Fruit fly (Drosophila melanogaster) whole organism, embryonic: Measurements from ENCODE around the gene CG44001.

ENCODE experiments used
- CG11456 ChIP-seq: fragments of 200-800 bp; sonication (Bioruptor generic); IDR thresholded peaks from 3 replicates; pipeline ENCODE4 v1.3.6; 2022; ENCODE audit warnings: missing biosample characterization, missing genetic modification characterization
- CG11504 ChIP-seq: fragments of 200-800 bp; sonication (Bioruptor generic); optimal IDR thresholded peaks from 3 replicates; lab custom pipeline; 2019; ENCODE audit warnings: missing biosample characterization, mild to moderate bottlenecking, missing genetic modification characterization, moderate library complexity
- CG12155 ChIP-seq: fragments of 200-800 bp; sonication (Bioruptor generic); optimal IDR thresholded peaks from 3 replicates; lab custom pipeline; 2016; ENCODE audit warnings: missing biosample characterization, missing genetic modification characterization
- CG13287 ChIP-seq: fragments of 200-800 bp; sonication (Bioruptor generic); IDR thresholded peaks from 2 replicates; pipeline ENCODE4 v1.3.6; 2022; ENCODE audit warnings: missing biosample characterization, missing genetic modification characterization; ENCODE audit not compliant: partially characterized antibody
- CG17802 ChIP-seq: fragments of 200-800 bp; sonication (Bioruptor generic); optimal IDR thresholded peaks from 2 replicates; lab custom pipeline; 2018; ENCODE audit warnings: missing biosample characterization, mild to moderate bottlenecking, missing genetic modification characterization, moderate library complexity
- CG18262 ChIP-seq: fragments of 200-800 bp; optimal IDR thresholded peaks from 3 replicates; lab custom pipeline; 2019; ENCODE audit warnings: missing biosample characterization, mild to moderate bottlenecking, missing genetic modification characterization, moderate library complexity
- CG18599 ChIP-seq: fragments of 200-800 bp; sonication (Bioruptor generic); optimal IDR thresholded peaks from 3 replicates; lab custom pipeline; 2017; ENCODE audit warnings: missing biosample characterization, missing genetic modification characterization, mild to moderate bottlenecking, moderate library complexity, missing genetic modification reagents
- CG31224 ChIP-seq: fragments of 200-800 bp; sonication (Bioruptor generic); IDR thresholded peaks from 2 replicates; pipeline ENCODE4 v1.3.6; 2022; ENCODE audit warnings: missing biosample characterization, missing genetic modification characterization
- CG32767 ChIP-seq: fragments of 200-800 bp; sonication (Bioruptor generic); IDR thresholded peaks from 2 replicates; pipeline ENCODE4 v1.3.6; 2022; ENCODE audit warnings: missing biosample characterization, missing genetic modification characterization
- CG32772 ChIP-seq: fragments of 200-800 bp; sonication (Bioruptor generic); IDR thresholded peaks from 2 replicates; pipeline ENCODE4 v1.3.6; 2022; ENCODE audit warnings: missing biosample characterization, missing genetic modification characterization
- CG34422 ChIP-seq: fragments of 200-800 bp; sonication (Bioruptor generic); IDR thresholded peaks from 3 replicates; pipeline ENCODE4 v1.3.6; 2022; ENCODE audit warnings: missing biosample characterization, missing genetic modification characterization
- CG6689 ChIP-seq: fragments of 200-800 bp; sonication (Bioruptor generic); IDR thresholded peaks from 2 replicates; pipeline ENCODE4 v1.3.6; 2022; ENCODE audit warnings: missing biosample characterization, missing genetic modification characterization
- CG6765 ChIP-seq: fragments of 200-800 bp; sonication (Bioruptor generic); optimal IDR thresholded peaks from 3 replicates; lab custom pipeline; 2017; ENCODE audit warnings: missing biosample characterization, mild to moderate bottlenecking, missing genetic modification characterization
- CG6813 ChIP-seq: fragments of 200-800 bp; sonication (Bioruptor generic); optimal IDR thresholded peaks from 2 replicates; lab custom pipeline; 2017; ENCODE audit warnings: missing biosample characterization, missing genetic modification characterization, mild to moderate bottlenecking, moderate library complexity, missing genetic modification reagents
- CG7839 ChIP-seq: fragments of 200-800 bp; sonication (Bioruptor generic); optimal IDR thresholded peaks from 3 replicates; lab custom pipeline; 2018; ENCODE audit warnings: missing biosample characterization, mild to moderate bottlenecking, missing genetic modification characterization, moderate library complexity
- CG8944 ChIP-seq: fragments of 200-800 bp; sonication (Bioruptor generic); optimal IDR thresholded peaks from 3 replicates; lab custom pipeline; 2016; ENCODE audit warnings: missing biosample characterization, missing genetic modification characterization
- CG9817 ChIP-seq: fragments of 200-800 bp; sonication (Bioruptor generic); optimal IDR thresholded peaks from 2 replicates; lab custom pipeline; 2018; ENCODE audit warnings: missing biosample characterization, mild to moderate bottlenecking, missing genetic modification characterization, moderate library complexity
- Chrac-16 ChIP-seq: fragments of 200-800 bp; sonication (Bioruptor generic); optimal IDR thresholded peaks from 3 replicates; lab custom pipeline; 2016; ENCODE audit warnings: missing biosample characterization, missing genetic modification characterization
- Drgx ChIP-seq: fragments of 200-800 bp; sonication (Bioruptor generic); IDR thresholded peaks from 2 replicates; pipeline ENCODE4 v1.3.6; 2022; ENCODE audit warnings: missing biosample characterization, missing genetic modification characterization
- Ets65A ChIP-seq: fragments of 200-800 bp; sonication (Bioruptor generic); peaks from one replicate; lab custom pipeline; 2016; ENCODE audit warnings: missing biosample characterization, missing genetic modification characterization
- Hey ChIP-seq: fragments of 200-800 bp; sonication (Bioruptor generic); optimal IDR thresholded peaks from 3 replicates; lab custom pipeline; 2018; ENCODE audit warnings: missing biosample characterization, mild to moderate bottlenecking, missing genetic modification characterization
- Oli ChIP-seq: fragments of 200-800 bp; sonication (Bioruptor generic); optimal IDR thresholded peaks from 2 replicates; lab custom pipeline; 2018; ENCODE audit warnings: missing biosample characterization, mild to moderate bottlenecking, missing genetic modification characterization, moderate library complexity
- Rx ChIP-seq: fragments of 200-800 bp; sonication (Bioruptor generic); IDR thresholded peaks from 2 replicates; pipeline ENCODE4 v1.3.6; 2022; ENCODE audit warnings: missing biosample characterization, missing genetic modification characterization
- Trl ChIP-seq, 3 experiments: fragments of >200 bp in 2 of 3; fragments of 200-800 bp in 1 of 3; sonication (Bioruptor generic) in 1 of 3; optimal IDR thresholded peaks; 2 replicates in 1 of 3; 3 replicates in 2 of 3; lab custom pipeline; 2016 to 2017; ENCODE audit warnings: missing biosample characterization in 1 of 3, missing genetic modification characterization in 1 of 3
- Xrp1 ChIP-seq: fragments of 200-800 bp; sonication (Bioruptor generic); IDR thresholded peaks from 2 replicates; pipeline ENCODE4 v1.3.6; 2022; ENCODE audit warnings: missing biosample characterization, missing genetic modification characterization
- abd-A ChIP-seq: fragments of 200-800 bp; sonication (Bioruptor generic); optimal IDR thresholded peaks from 3 replicates; lab custom pipeline; 2019; ENCODE audit warnings: missing biosample characterization, mild to moderate bottlenecking, missing genetic modification characterization, moderate library complexity
- al ChIP-seq: fragments of 200-800 bp; sonication (Bioruptor generic); IDR thresholded peaks from 2 replicates; pipeline ENCODE4 v1.3.6; 2022; ENCODE audit warnings: missing biosample characterization, missing genetic modification characterization
- cad ChIP-seq: fragments of >200 bp; optimal IDR thresholded peaks from 2 replicates; lab custom pipeline; 2017; ENCODE audit warnings: missing biosample characterization, missing genetic modification characterization
- crol ChIP-seq: fragments of 200-800 bp; sonication (Bioruptor generic); IDR thresholded peaks from 2 replicates; pipeline ENCODE4 v1.3.6; 2022; ENCODE audit warnings: missing biosample characterization, missing genetic modification characterization
- dpn ChIP-seq, 2 experiments: fragments of 200-800 bp; sonication (Bioruptor generic); optimal IDR thresholded peaks; 3 replicates each; lab custom pipeline; 2016; ENCODE audit warnings: missing biosample characterization in 2 of 2, missing genetic modification characterization in 2 of 2
- dysf ChIP-seq: fragments of 200-800 bp; sonication (Bioruptor generic); IDR thresholded peaks from 3 replicates; pipeline ENCODE4 v1.3.6; 2022; ENCODE audit warnings: missing biosample characterization, missing genetic modification characterization
- eyg ChIP-seq: fragments of 200-800 bp; sonication (Bioruptor generic); optimal IDR thresholded peaks from 3 replicates; lab custom pipeline; 2016; ENCODE audit warnings: missing biosample characterization, missing genetic modification characterization
- fd64A ChIP-seq: fragments of 200-800 bp; sonication (Bioruptor generic); optimal IDR thresholded peaks from 3 replicates; lab custom pipeline; 2018; ENCODE audit warnings: missing biosample characterization, mild to moderate bottlenecking, missing genetic modification characterization
- ind ChIP-seq: fragments of 200-800 bp; sonication (Bioruptor generic); optimal IDR thresholded peaks from 3 replicates; lab custom pipeline; 2016; ENCODE audit warnings: missing biosample characterization, missing genetic modification characterization
- lmd ChIP-seq: fragments of 200-800 bp; sonication (Bioruptor generic); IDR thresholded peaks from 2 replicates; pipeline ENCODE4 v1.3.6; 2022; ENCODE audit warnings: missing biosample characterization, missing genetic modification characterization
- luna ChIP-seq: fragments of 200-800 bp; sonication (Bioruptor generic); optimal IDR thresholded peaks from 2 replicates; lab custom pipeline; 2016; ENCODE audit warnings: missing biosample characterization, missing genetic modification characterization
- nmo ChIP-seq: fragments of 200-800 bp; sonication (Bioruptor generic); optimal IDR thresholded peaks from 2 replicates; lab custom pipeline; 2018; ENCODE audit warnings: missing biosample characterization, mild to moderate bottlenecking, missing genetic modification characterization, moderate library complexity
- pan ChIP-seq, 4 experiments: fragments of >200 bp in 3 of 4; fragments of 200-800 bp in 1 of 4; sonication (Bioruptor generic) in 1 of 4; optimal IDR thresholded peaks in 3 of 4; IDR thresholded peaks in 1 of 4; 2 replicates each; pipeline versions ENCODE4 v1.3.6 to Lab custom; 2017 to 2022; ENCODE audit warnings: missing biosample characterization in 2 of 4, missing genetic modification characterization in 2 of 4, mixed read lengths in 1 of 4
- phol ChIP-seq: fragments of 200-800 bp; sonication (Bioruptor generic); optimal IDR thresholded peaks from 3 replicates; lab custom pipeline; 2018; ENCODE audit warnings: missing biosample characterization, mild to moderate bottlenecking, missing genetic modification characterization, moderate library complexity
- ranshi ChIP-seq: fragments of 200-800 bp; sonication (Bioruptor generic); IDR thresholded peaks from 2 replicates; pipeline ENCODE4 v1.3.6; 2022; ENCODE audit warnings: missing biosample characterization, missing genetic modification characterization
- schlank ChIP-seq: fragments of 200-800 bp; sonication (Bioruptor generic); optimal IDR thresholded peaks from 2 replicates; lab custom pipeline; 2018; ENCODE audit warnings: missing biosample characterization, mild to moderate bottlenecking, missing genetic modification characterization
- sd ChIP-seq: fragments of 200-800 bp; sonication (Bioruptor generic); optimal IDR thresholded peaks from 3 replicates; lab custom pipeline; 2018; ENCODE audit warnings: missing biosample characterization, mild to moderate bottlenecking, missing genetic modification characterization, moderate library complexity
- sens ChIP-seq: fragments of 200-800 bp; sonication (Bioruptor generic); peaks from one replicate; lab custom pipeline; 2016; ENCODE audit warnings: missing biosample characterization, missing genetic modification characterization
- seq ChIP-seq: fragments of 200-800 bp; sonication (Bioruptor generic); IDR thresholded peaks from 2 replicates; pipeline ENCODE4 v1.3.6; 2022; ENCODE audit warnings: missing biosample characterization, missing genetic modification characterization
- slou ChIP-seq: fragments of 200-800 bp; sonication (Bioruptor generic); optimal IDR thresholded peaks from 3 replicates; lab custom pipeline; 2016; ENCODE audit warnings: missing biosample characterization, missing genetic modification characterization
- stc ChIP-seq: fragments of 200-800 bp; sonication (Bioruptor generic); IDR thresholded peaks from 2 replicates; pipeline ENCODE4 v1.3.6; 2022; ENCODE audit warnings: missing biosample characterization, missing genetic modification characterization
- trh ChIP-seq: fragments of 200-800 bp; sonication (Bioruptor generic); optimal IDR thresholded peaks from 2 replicates; lab custom pipeline; 2016; ENCODE audit warnings: missing biosample characterization, missing genetic modification characterization
- zfh2 ChIP-seq: fragments of 200-800 bp; sonication (Bioruptor generic); optimal IDR thresholded peaks from 2 replicates; lab custom pipeline; 2016; ENCODE audit warnings: missing biosample characterization, missing genetic modification characterization

Gene CG44001

dm6 chr2L:5043495-5044146 is 551 bp downstream of the CG44001 start (continued):
- TF ChIP-seq Hey = no peak
- TF ChIP-seq Drgx = peak; percentile 73
- TF ChIP-seq Rx (GFP tag; lab: Robert Waterston, UW) = 0 out of 2 replicates have a peak, but pooled peaks have one; percentile 32
- no peak for TF ChIP-seq trh (GFP tag; lab: Kevin White, UChicago)
- peak; percentile 92 for TF ChIP-seq Ets65A (GFP tag; lab: Kevin White, UChicago)
- peak; percentile 63 for TF ChIP-seq ind (GFP tag; lab: Kevin White, UChicago)
- peak; percentile 53 for TF ChIP-seq Oli (tag; lab: Kevin White, UChicago)
- TF ChIP-seq CG8944 (GFP tag; lab: Kevin White, UChicago) = peak; percentile 30
- peak; percentile 60 for TF ChIP-seq stc (GFP tag; lab: Robert Waterston, UW)
- TF ChIP-seq al (GFP tag; lab: Robert Waterston, UW) = peak; percentile 42; the same call in 1 of the 2 replicates
- TF ChIP-seq CG32767 (GFP tag; lab: Robert Waterston, UW) = 0 out of 2 replicates have a peak, but pooled peaks have one; percentile 31
- peak; percentile 38 for TF ChIP-seq slou (GFP tag; lab: Kevin White, UChicago)
- TF ChIP-seq eyg = no peak
- peak; percentile 65 for TF ChIP-seq ranshi (GFP tag; lab: Robert Waterston, UW)
- TF ChIP-seq luna = no peak
- TF ChIP-seq CG18599 = peak; percentile 65
- TF ChIP-seq Trl (optimal IDR thresholded peaks at IDR 0.05; lab: Kevin White, UChicago) = no peak
- TF ChIP-seq Trl (GFP tag; optimal IDR thresholded peaks at IDR 0.05; lab: Kevin White, UChicago) = peak; percentile 46
- no peak for TF ChIP-seq fd64A (GFP tag; lab: Kevin White, UChicago)
- no peak for TF ChIP-seq pan (optimal IDR thresholded peaks at IDR 0.05; lab: Kevin White, UChicago)
- peak in 1 of 2 experiments; percentile 62 for TF ChIP-seq pan (GFP tag; optimal IDR thresholded peaks at IDR 0.05 in 1 of 2, IDR thresholded peaks at IDR 0.05 in 1 of 2)
- TF ChIP-seq seq (GFP tag; lab: Robert Waterston, UW) = peak; percentile 57
- peak; percentile 6 for TF ChIP-seq schlank (tag; lab: Kevin White, UChicago)
- TF ChIP-seq sd (tag; lab: Kevin White, UChicago) = peak; percentile 60
- TF ChIP-seq CG11504 = peak; percentile 49
- TF ChIP-seq sens = peak; percentile 47
- no peak for TF ChIP-seq CG17802 (tag; lab: Kevin White, UChicago)
- TF ChIP-seq CG6813 (GFP tag; lab: Kevin White, UChicago) = peak; percentile 2
- peak in 1 of 2 experiments; percentile 62 for TF ChIP-seq dpn (GFP tag; optimal IDR thresholded peaks at IDR 0.05; lab: Kevin White, UChicago)
- TF ChIP-seq phol (tag; lab: Kevin White, UChicago) = peak; percentile 34
- TF ChIP-seq zfh2 (GFP tag; lab: Kevin White, UChicago) = peak; percentile 37
- TF ChIP-seq CG7839 (tag; lab: Kevin White, UChicago) = peak; percentile 65
- TF ChIP-seq Chrac-16 (GFP tag; lab: Kevin White, UChicago) = peak; percentile 22
- peak; percentile 37 for TF ChIP-seq CG9817 (tag; lab: Kevin White, UChicago)
- TF ChIP-seq crol (GFP tag; lab: Robert Waterston, UW) = peak; percentile 74
- peak; percentile 27 for TF ChIP-seq nmo (GFP tag; lab: Kevin White, UChicago)
- TF ChIP-seq dysf = peak; percentile 62; the same call in 2 of the 3 replicates
- TF ChIP-seq CG11456 (GFP tag; lab: Robert Waterston, UW) = peak; percentile 78
- peak; percentile 60 for TF ChIP-seq lmd
- TF ChIP-seq CG34422 = peak; percentile 56; the same call in 1 of the 3 replicates
- no peak for TF ChIP-seq CG13287
- no peak for TF ChIP-seq cad (GFP tag; lab: Kevin White, UChicago)
- TF ChIP-seq abd-A (tag; lab: Kevin White, UChicago) = peak; percentile 50
- TF ChIP-seq CG6689 = 0 out of 2 replicates have a peak, but pooled peaks have one; percentile 26
- TF ChIP-seq Xrp1 (GFP tag; lab: Robert Waterston, UW) = peak; percentile 44; the same call in 1 of the 2 replicates
- TF ChIP-seq CG18262 (tag; lab: Kevin White, UChicago) = peak; percentile 39
- TF ChIP-seq CG32772 (GFP tag; lab: Robert Waterston, UW) = 0 out of 2 replicates have a peak, but pooled peaks have one; percentile 14
- TF ChIP-seq CG6765 = no peak
- TF ChIP-seq CG31224 = 0 out of 2 replicates have a peak, but pooled peaks have one; percentile 12
- peak; percentile 40 for TF ChIP-seq CG12155
